Worm (Caenorhabditis elegans): Measurements from ENCODE around the gene T09A5.4.

The T09A5.4 gene

DNA sequence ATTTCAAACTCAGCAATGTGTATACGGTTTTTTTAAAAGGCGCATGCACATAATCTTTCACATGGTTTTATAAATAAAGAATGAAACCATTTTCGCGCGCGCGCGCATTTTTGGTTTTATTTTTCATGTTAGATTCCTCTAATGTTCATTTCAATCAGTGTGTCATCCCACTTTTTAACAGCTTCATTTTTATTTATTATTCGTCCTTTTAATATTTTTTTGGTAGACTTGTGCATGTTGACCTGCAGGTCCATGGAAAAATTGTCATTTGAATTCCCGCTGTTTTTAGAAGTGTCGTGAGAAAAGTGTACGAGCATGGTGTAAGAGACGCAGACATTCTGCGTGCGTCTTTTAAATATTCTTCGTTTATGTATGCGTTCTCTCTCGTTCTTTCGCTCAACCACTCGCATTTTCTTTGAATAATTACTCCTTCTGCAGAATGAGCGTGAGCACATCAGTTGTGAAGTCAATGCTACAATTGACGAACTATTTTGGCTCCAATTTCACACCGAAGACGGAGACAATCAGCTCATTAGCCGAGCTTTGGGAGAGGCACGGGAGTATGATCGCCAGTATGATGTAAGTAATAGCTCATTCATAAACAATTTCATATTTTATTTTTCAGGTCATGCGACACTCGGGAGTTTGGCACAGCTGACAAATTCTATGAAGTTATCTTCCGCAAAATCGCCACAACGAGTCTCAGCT, 14.4 kb downstream of the T09A5.4 start, which contains the start of gene lin-5 (continued):
- TF ChIP-seq hif-1 (tag; optimal IDR thresholded peaks at IDR 0.05) (peak in 1 of 2 experiments; percentile 74), zfp-2 (tag; optimal IDR thresholded peaks at IDR 0.05) (no peak), skn-1 (tag; optimal IDR thresholded peaks at IDR 0.05) (no peak), hmg-1.1 (GFP tag; IDR thresholded peaks at IDR 0.05) (peak; percentile 30; the same call in 1 of the 2 replicates)

- TF ChIP-seq lin-39 (tag; optimal IDR thresholded peaks at IDR 0.05) (no peak), ZK546.5 (tag; optimal IDR thresholded peaks at IDR 0.05) (no peak), set-16 (GFP tag; IDR thresholded peaks at IDR 0.05) (peak; percentile 91), lir-3 (tag; optimal IDR thresholded peaks at IDR 0.05) (no peak), spr-3 (GFP tag; optimal IDR thresholded peaks at IDR 0.05) (no peak), lin-29 (GFP tag; IDR thresholded peaks at IDR 0.05) (no peak), lin-15B (tag; optimal IDR thresholded peaks at IDR 0.05) (no peak), ceh-32 (tag; optimal IDR thresholded peaks at IDR 0.05; ENCODE audit: poor library complexity) (no peak), nhr-42 (GFP tag; IDR thresholded peaks at IDR 0.05) (no peak), dpl-1 (GFP tag; optimal IDR thresholded peaks at IDR 0.05) (peak; percentile 1), nhr-237 (tag; optimal IDR thresholded peaks at IDR 0.05) (no peak), egl-43 (GFP tag; IDR thresholded peaks at IDR 0.05) (0 out of 2 replicates have a peak, but pooled peaks have one; percentile 24), vab-7 (GFP tag; IDR thresholded peaks at IDR 0.05) (no peak)
These were observed 17.6 kb downstream of the T09A5.4 start for ce11 chrII:7863480-7864125.

DNA sequence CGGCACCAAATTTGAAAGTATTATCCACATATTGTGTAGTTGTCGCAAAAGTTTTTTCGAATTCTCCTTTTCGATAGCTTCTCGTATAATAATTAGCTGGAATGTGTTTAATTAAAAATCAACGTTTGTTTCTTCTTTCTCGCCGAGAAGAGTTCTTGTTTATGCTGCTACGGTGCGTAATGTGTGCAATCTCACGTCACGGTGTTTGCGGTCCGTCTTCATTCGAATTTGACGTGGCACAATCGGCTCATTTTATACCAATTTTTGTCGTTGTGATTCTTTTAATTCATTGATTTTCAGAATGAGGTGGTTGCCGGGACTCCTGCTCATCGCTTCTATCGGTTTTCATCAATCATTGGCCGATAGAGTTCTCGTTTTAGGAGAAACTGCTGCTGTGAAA, 18.2 kb downstream of the T09A5.4 start, which contains the start of gene ostb-1:
Gene ostb-1 (plus strand): TSS at position 301 of the 400 bp plus-strand sequence.
- TF ChIP-seq skn-1 (tag; optimal IDR thresholded peaks at IDR 0.05) (no peak), nhr-42 (GFP tag; IDR thresholded peaks at IDR 0.05) (no peak), lsy-2 (tag; optimal IDR thresholded peaks at IDR 0.05) (peak in 1 of 2 experiments; percentile 82), mes-2 (tag; optimal IDR thresholded peaks at IDR 0.05; ENCODE audit: poor library complexity, severe bottlenecking) (peak; percentile 55), daf-16 (GFP tag; optimal IDR thresholded peaks at IDR 0.05) (no peak), daf-16 (tag; optimal IDR thresholded peaks at IDR 0.05) (peak; percentile 72), dpl-1 (GFP tag; optimal IDR thresholded peaks at IDR 0.05) (peak; percentile 26), lin-38 (GFP tag; IDR thresholded peaks at IDR 0.05) (peak; percentile 14; the same call in 1 of the 2 replicates), T20F7.1 (GFP tag; optimal IDR thresholded peaks at IDR 0.05) (peak; percentile 43), hlh-30 (tag; optimal IDR thresholded peaks at IDR 0.05; ENCODE audit: insufficient read depth) (peak; percentile 2), dve-1 (tag; optimal IDR thresholded peaks at IDR 0.05; ENCODE audit: insufficient read depth) (peak; percentile 10), hmg-1.1 (GFP tag; IDR thresholded peaks at IDR 0.05) (no peak)

DNA sequence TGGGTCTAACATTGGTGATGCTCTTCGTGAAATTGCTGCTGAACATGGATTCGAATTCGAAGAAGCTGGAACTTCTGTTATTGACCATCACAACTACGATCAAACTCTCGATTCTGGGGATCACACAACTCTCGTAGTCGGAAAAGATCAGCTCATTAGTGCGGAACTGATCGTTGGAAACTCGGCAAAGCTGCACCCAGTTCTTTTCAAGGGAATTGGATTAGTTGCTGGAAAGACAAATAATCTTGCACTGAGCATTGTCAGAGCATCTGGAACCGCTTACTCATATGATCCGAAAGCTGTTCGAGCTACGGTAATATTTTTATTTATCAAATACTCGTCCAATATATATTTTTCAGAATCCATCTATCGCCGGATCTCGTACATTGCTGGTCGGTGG, 18.9 kb downstream of the T09A5.4 start:
- peak in 1 of 2 experiments; percentile 50 for TF ChIP-seq unc-62 (GFP tag; optimal IDR thresholded peaks at IDR 0.05 in 1 of 2)
- TF ChIP-seq unc-62 (tag; optimal IDR thresholded peaks at IDR 0.05), result no peak
- TF ChIP-seq aha-1 (tag), result peak; percentile 66
- TF ChIP-seq F37D6.2 (tag; optimal IDR thresholded peaks at IDR 0.05), result no peak

- peak; percentile 9 for TF ChIP-seq F10B5.3 (tag; optimal IDR thresholded peaks at IDR 0.05)
- TF ChIP-seq T20F7.1 (GFP tag; optimal IDR thresholded peaks at IDR 0.05), result peak; percentile 20
- TF ChIP-seq Y105C5A.15 (GFP tag; IDR thresholded peaks at IDR 0.05), result peak; percentile 28; the same call in 1 of the 2 replicates
- 0 out of 2 replicates have a peak, but pooled peaks have one; percentile 11 for TF ChIP-seq arid-1 (GFP tag; conservative IDR thresholded peaks at IDR 0.05)
- peak; percentile 40 for TF ChIP-seq unc-130 (GFP tag; optimal IDR thresholded peaks at IDR 0.05)
- TF ChIP-seq duxl-1 (tag; optimal IDR thresholded peaks at IDR 0.05; ENCODE audit: poor library complexity), result peak; percentile 0
- TF ChIP-seq lin-38 (GFP tag; IDR thresholded peaks at IDR 0.05), result peak; percentile 46
- TF ChIP-seq snpc-1.2 (GFP tag; IDR thresholded peaks at IDR 0.05), result no peak
- peak in 1 of 2 experiments; percentile 8 for TF ChIP-seq lsy-2 (tag; optimal IDR thresholded peaks at IDR 0.05)
- TF ChIP-seq zag-1 (tag; optimal IDR thresholded peaks at IDR 0.05), result no peak
- no peak for TF ChIP-seq pha-4 (GFP tag; IDR thresholded peaks at IDR 0.05)
- TF ChIP-seq pha-4 (tag; optimal IDR thresholded peaks at IDR 0.05), result no peak
- peak; percentile 12 for TF ChIP-seq mep-1 (tag; optimal IDR thresholded peaks at IDR 0.05)
- peak in 1 of 2 experiments; percentile 33 for TF ChIP-seq daf-16 (GFP tag; optimal IDR thresholded peaks at IDR 0.05)
- no peak for TF ChIP-seq daf-16 (tag; optimal IDR thresholded peaks at IDR 0.05)
- no peak for TF ChIP-seq rbr-2 (tag; optimal IDR thresholded peaks at IDR 0.05)
- TF ChIP-seq hif-1 (tag; optimal IDR thresholded peaks at IDR 0.05), result no peak
- no peak for TF ChIP-seq mxl-2 (GFP tag; conservative IDR thresholded peaks at IDR 0.05)
These were observed 20.1 kb downstream of the T09A5.4 start for ce11 chrII:7866081-7866480.
